Worm (Caenorhabditis elegans) whole organism, L2 larva: ENCODE data around the gene srab-13.

Experiments
- nhr-11 ChIP-seq: fragments of 150-350 bp; optimal IDR thresholded peaks from 2 replicates; lab custom pipeline; 2014; ENCODE audit warnings: missing biosample characterization, missing genetic modification characterization
- nhr-237 ChIP-seq: fragments of 150-350 bp; optimal IDR thresholded peaks from 2 replicates; lab custom pipeline; 2014; ENCODE audit warnings: missing biosample characterization, missing genetic modification characterization
- snpc-4 ChIP-seq: fragments of 150-350 bp; optimal IDR thresholded peaks from 2 replicates; lab custom pipeline; 2014; ENCODE audit warnings: missing biosample characterization, missing genetic modification characterization
- zag-1 ChIP-seq: fragments of 150-350 bp; optimal IDR thresholded peaks from 2 replicates; lab custom pipeline; 2014; ENCODE audit warnings: missing biosample characterization, missing genetic modification characterization

DNA sequence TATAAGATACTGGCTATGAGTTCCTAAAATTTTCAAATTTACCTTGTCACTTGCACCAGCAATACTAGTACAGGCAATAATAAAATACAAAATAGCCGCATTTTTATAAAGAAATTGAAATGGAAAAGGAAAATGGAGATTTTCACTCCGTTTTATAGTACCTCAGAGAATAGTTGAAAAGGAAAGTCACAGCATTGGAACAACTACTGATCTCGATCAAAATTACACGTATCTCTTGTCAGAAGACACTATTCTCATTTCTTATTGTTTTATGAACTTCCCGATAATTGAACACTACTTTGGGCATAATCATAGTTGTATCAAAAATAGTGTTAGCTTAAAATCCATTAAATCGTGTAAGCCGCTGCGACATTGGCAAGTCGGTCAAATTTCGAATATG, 23.8 kb upstream of the srab-13 start, which contains the start of gene Y40B10A.11:
- TF ChIP-seq zag-1 (no peak), nhr-11 (tag; lab: Kevin White, UChicago) (no peak), snpc-4 (tag; lab: Kevin White, UChicago) (no peak), nhr-237 (tag; lab: Kevin White, UChicago) (no peak)
